Fruit fly (Drosophila melanogaster): ENCODE data around the gene CG3436.

CG3436 gene

dm6 chr2L:131466-132270 lies 24.2 kb upstream of the CG3436 start, which contains the start of gene Gs1 (continued):
- TF ChIP-seq CG7839 (tag; optimal IDR thresholded peaks at IDR 0.05) (peak; percentile 6), Nf-YB (GFP tag; optimal IDR thresholded peaks at IDR 0.05) (peak; percentile 65), Vsx1 (GFP tag; optimal IDR thresholded peaks at IDR 0.05) (peak; percentile 52), Dip2 (GFP tag; IDR thresholded peaks at IDR 0.05) (no peak), HHEX (GFP tag; optimal IDR thresholded peaks at IDR 0.05) (peak; percentile 34), sens (GFP tag) (peak; percentile 59), peb (GFP tag; IDR thresholded peaks at IDR 0.05) (no peak), Mrtf (GFP tag; IDR thresholded peaks at IDR 0.05) (no peak), tx (GFP tag; optimal IDR thresholded peaks at IDR 0.05) (no peak), pan (optimal IDR thresholded peaks at IDR 0.05) (no peak), pan (GFP tag; optimal IDR thresholded peaks at IDR 0.05 in 1 of 2, IDR thresholded peaks at IDR 0.05 in 1 of 2) (peak in 1 of 2 experiments; percentile 29), Sox102F (GFP tag; optimal IDR thresholded peaks at IDR 0.05) (no peak), ems (GFP tag; optimal IDR thresholded peaks at IDR 0.05) (no peak), CG18764 (GFP tag; optimal IDR thresholded peaks at IDR 0.05) (no peak), CG3281 (GFP tag; optimal IDR thresholded peaks at IDR 0.05) (peak; percentile 9), CG10209 (GFP tag; optimal IDR thresholded peaks at IDR 0.05) (no peak), ase (GFP tag; IDR thresholded peaks at IDR 0.05) (no peak), CG31224 (GFP tag; IDR thresholded peaks at IDR 0.05) (no peak), ash1 (GFP tag; optimal IDR thresholded peaks at IDR 0.05) (no peak), jigr1 (GFP tag; IDR thresholded peaks at IDR 0.05) (no peak), CG6854 (GFP tag; optimal IDR thresholded peaks at IDR 0.05) (peak; percentile 70), CG12391 (tag; optimal IDR thresholded peaks at IDR 0.05) (no peak), CG17802 (tag; optimal IDR thresholded peaks at IDR 0.05) (no peak), eve (GFP tag; optimal IDR thresholded peaks at IDR 0.05) (peak in 1 of 2 experiments; percentile 87), C15 (GFP tag; IDR thresholded peaks at IDR 0.05) (no peak), gro (GFP tag; optimal IDR thresholded peaks at IDR 0.05) (peak; percentile 51), tap (tag; optimal IDR thresholded peaks at IDR 0.05) (peak; percentile 11), so (GFP tag; IDR thresholded peaks at IDR 0.05) (peak; percentile 74; the same call in 2 of the 3 replicates), gsb (GFP tag; IDR thresholded peaks at IDR 0.05) (no peak), Ptx1 (GFP tag; IDR thresholded peaks at IDR 0.05) (no peak), CG33557 (GFP tag; optimal IDR thresholded peaks at IDR 0.05) (peak; percentile 25), row (GFP tag; IDR thresholded peaks at IDR 0.05) (no peak), dmrt11E (tag; optimal IDR thresholded peaks at IDR 0.05) (no peak), Ets65A (GFP tag) (no peak), chn (GFP tag; optimal IDR thresholded peaks at IDR 0.05) (no peak), CG3065 (GFP tag; optimal IDR thresholded peaks at IDR 0.05) (no peak), CG34422 (GFP tag; IDR thresholded peaks at IDR 0.05) (peak; percentile 32; the same call in 1 of the 3 replicates), CG15073 (GFP tag; optimal IDR thresholded peaks at IDR 0.05) (no peak), CG1832 (GFP tag; optimal IDR thresholded peaks at IDR 0.05) (no peak), luna (GFP tag; optimal IDR thresholded peaks at IDR 0.05) (no peak), CG17568 (GFP tag; optimal IDR thresholded peaks at IDR 0.05) (peak; percentile 46), ci (GFP tag; IDR thresholded peaks at IDR 0.05) (peak; percentile 81), Dad (GFP tag; optimal IDR thresholded peaks at IDR 0.05) (no peak), CG32767 (GFP tag; IDR thresholded peaks at IDR 0.05) (peak; percentile 49; the same call in 1 of the 2 replicates), CG11723 (GFP tag; optimal IDR thresholded peaks at IDR 0.05) (peak; percentile 27), danr (GFP tag; IDR thresholded peaks at IDR 0.05) (no peak), CG4854 (GFP tag; optimal IDR thresholded peaks at IDR 0.05) (no peak), Lhr (GFP tag; optimal IDR thresholded peaks at IDR 0.05) (no peak), CG6654 (GFP tag; optimal IDR thresholded peaks at IDR 0.05) (no peak), CG8089 (GFP tag; optimal IDR thresholded peaks at IDR 0.05) (no peak), CG31441 (GFP tag; IDR thresholded peaks at IDR 0.05) (no peak; the same call in 1 of the 2 replicates)

Data from whole organism, embryonic.